Fruit fly (Drosophila melanogaster) whole organism, adult: ENCODE data around the gene TTLL6B.

ENCODE experiments used
- CG12768 ChIP-seq: fragments of 200-800 bp; sonication (Bioruptor generic); optimal IDR thresholded peaks from 2 replicates; lab custom pipeline; 2017; ENCODE audit warnings: missing biosample characterization, missing genetic modification characterization, mild to moderate bottlenecking, moderate library complexity, missing genetic modification reagents
- Clk ChIP-seq: fragments of 200-800 bp; sonication (Bioruptor generic); optimal IDR thresholded peaks from 2 replicates; lab custom pipeline; 2017; ENCODE audit warnings: missing biosample characterization, missing genetic modification characterization

DNA sequence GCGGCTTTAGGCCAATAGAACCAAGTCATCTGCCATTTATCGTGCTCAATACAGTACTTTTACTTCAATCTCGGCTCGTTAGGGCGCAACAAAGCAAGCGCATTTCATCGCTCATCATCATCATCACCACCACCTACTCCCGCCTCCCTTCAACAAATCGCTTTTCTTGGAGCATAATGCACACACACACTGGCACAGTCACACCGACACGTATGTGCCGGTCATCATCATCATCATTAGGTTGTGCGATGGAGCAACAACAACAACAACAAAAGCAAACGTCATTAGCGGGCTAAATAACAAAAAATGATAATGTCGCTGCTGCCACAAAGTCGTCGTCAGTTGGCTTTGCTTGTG, 5.4 kb downstream of the TTLL6B start:
- TF ChIP-seq CG12768 (GFP tag; lab: Kevin White, UChicago) = no peak
- TF ChIP-seq Clk (GFP tag; lab: Kevin White, UChicago) = no peak
